Worm (Caenorhabditis elegans): ENCODE results near the gene daf-41.

daf-41 gene

DNA sequence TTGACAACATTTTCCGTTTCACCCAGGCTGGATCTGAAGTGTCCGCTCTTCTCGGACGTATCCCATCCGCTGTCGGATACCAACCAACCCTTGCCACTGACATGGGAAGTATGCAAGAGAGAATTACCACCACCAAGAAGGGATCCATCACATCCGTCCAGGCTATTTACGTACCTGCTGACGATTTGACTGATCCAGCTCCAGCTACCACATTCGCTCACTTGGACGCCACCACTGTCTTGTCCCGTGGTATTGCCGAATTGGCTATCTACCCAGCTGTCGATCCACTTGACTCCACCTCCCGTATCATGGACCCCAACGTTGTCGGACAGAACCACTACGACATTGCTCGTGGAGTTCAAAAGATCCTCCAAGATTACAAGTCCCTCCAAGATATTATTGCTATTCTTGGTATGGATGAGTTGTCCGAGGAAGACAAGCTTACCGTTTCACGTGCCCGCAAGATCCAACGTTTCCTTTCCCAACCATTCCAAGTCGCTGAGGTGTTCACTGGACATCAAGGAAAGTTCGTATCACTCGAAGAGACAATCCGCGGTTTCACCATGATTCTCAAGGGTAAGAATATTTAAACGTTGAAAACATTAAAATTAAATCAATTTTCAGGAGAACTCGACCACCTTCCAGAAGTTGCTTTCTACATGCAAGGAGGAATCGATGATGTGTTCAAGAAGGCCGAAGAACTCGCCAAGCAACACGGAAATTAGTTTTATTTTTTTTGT, 44.9 kb downstream of the daf-41 start:
- TF ChIP-seq alr-1 (tag; optimal IDR thresholded peaks at IDR 0.05; ENCODE audit: borderline replicate concordance) = peak; percentile 94
- TF ChIP-seq efl-1 (optimal IDR thresholded peaks at IDR 0.05) = no peak
- peak in 1 of 2 experiments; percentile 90 for TF ChIP-seq efl-1 (GFP tag; optimal IDR thresholded peaks at IDR 0.05 in 1 of 2)
- no peak for TF ChIP-seq grh-1 (GFP tag; IDR thresholded peaks at IDR 0.05)
- TF ChIP-seq nhr-85 (tag) = peak; percentile 59
- TF ChIP-seq nhr-76 (tag; optimal IDR thresholded peaks at IDR 0.05) = peak; percentile 33

- peak; percentile 20 for TF ChIP-seq ama-1 (optimal IDR thresholded peaks at IDR 0.05)
- no peak for TF ChIP-seq isw-1 (GFP tag; IDR thresholded peaks at IDR 0.05)
- no peak for TF ChIP-seq aly-2 (tag; optimal IDR thresholded peaks at IDR 0.05)
- no peak for TF ChIP-seq ztf-4 (tag; optimal IDR thresholded peaks at IDR 0.05)
- TF ChIP-seq lin-39 (tag; optimal IDR thresholded peaks at IDR 0.05) = no peak
- no peak for TF ChIP-seq fkh-10 (GFP tag; optimal IDR thresholded peaks at IDR 0.05)
- no peak for TF ChIP-seq alr-1 (tag; optimal IDR thresholded peaks at IDR 0.05; ENCODE audit: borderline replicate concordance)
- no peak for TF ChIP-seq lin-15B (tag; optimal IDR thresholded peaks at IDR 0.05)
- TF ChIP-seq efl-1 (optimal IDR thresholded peaks at IDR 0.05) = no peak
- TF ChIP-seq efl-1 (GFP tag; optimal IDR thresholded peaks at IDR 0.05 in 1 of 2) = peak in 1 of 2 experiments; percentile 90
These were observed 45.7 kb downstream of the daf-41 start for ce11 chrIII:5228839-5229238.

ce11 chrIII:5227831-5228467, 46.6 kb downstream of the daf-41 start, which contains the start of the genes C34E10.12, C34E10.10 and atp-2:
C34E10.12 (minus strand) TSS chrIII:5227881.
C34E10.10 (minus strand) TSS chrIII:5227884.
atp-2 (plus strand) TSS chrIII:5228417.
- TF ChIP-seq zag-1 (tag; optimal IDR thresholded peaks at IDR 0.05) = no peak
- peak; percentile 59 for TF ChIP-seq blmp-1 (tag; optimal IDR thresholded peaks at IDR 0.05)
- peak; percentile 65 for TF ChIP-seq fos-1 (tag; optimal IDR thresholded peaks at IDR 0.05)
- TF ChIP-seq ceh-63 (GFP tag; optimal IDR thresholded peaks at IDR 0.05) = no peak
- no peak for TF ChIP-seq sup-37 (GFP tag; optimal IDR thresholded peaks at IDR 0.05)
- TF ChIP-seq mep-1 (tag; optimal IDR thresholded peaks at IDR 0.05) = peak; percentile 83
- TF ChIP-seq swsn-7 (tag; optimal IDR thresholded peaks at IDR 0.05) = peak; percentile 88
- peak; percentile 70 for TF ChIP-seq aly-2 (tag; optimal IDR thresholded peaks at IDR 0.05)
- TF ChIP-seq nhr-90 (tag; optimal IDR thresholded peaks at IDR 0.05; ENCODE audit: poor library complexity) = peak; percentile 85
- peak; percentile 48 for TF ChIP-seq sox-4 (tag; optimal IDR thresholded peaks at IDR 0.05)
- TF ChIP-seq fkh-8 (tag; optimal IDR thresholded peaks at IDR 0.05) = peak; percentile 85
- TF ChIP-seq nhr-20 (tag; optimal IDR thresholded peaks at IDR 0.05) = peak; percentile 94
- TF ChIP-seq ces-1 (GFP tag; optimal IDR thresholded peaks at IDR 0.05) = no peak
- TF ChIP-seq elt-2 (tag; optimal IDR thresholded peaks at IDR 0.05) = no peak
- peak; percentile 90 for TF ChIP-seq rnt-1 (tag; optimal IDR thresholded peaks at IDR 0.05)
- TF ChIP-seq unc-86 (tag; optimal IDR thresholded peaks at IDR 0.05) = peak; percentile 84
- peak in 3 of 6 experiments; percentile 44 to 89 (median 77) for TF ChIP-seq elt-3 (tag; optimal IDR thresholded peaks at IDR 0.05)
- peak; percentile 79 for TF ChIP-seq tbx-2 (tag; optimal IDR thresholded peaks at IDR 0.05)
- TF ChIP-seq jun-1 (tag; optimal IDR thresholded peaks at IDR 0.05) = peak; percentile 73
- no peak for TF ChIP-seq nhr-28 (tag; optimal IDR thresholded peaks at IDR 0.05)
- TF ChIP-seq egl-27 (tag; optimal IDR thresholded peaks at IDR 0.05) = no peak
- peak; percentile 84 for TF ChIP-seq lin-13 (GFP tag; optimal IDR thresholded peaks at IDR 0.05)
- TF ChIP-seq ztf-4 (tag; optimal IDR thresholded peaks at IDR 0.05) = no peak
- TF ChIP-seq grh-1 (GFP tag; IDR thresholded peaks at IDR 0.05) = peak; percentile 52; the same call in 1 of the 2 replicates
- TF ChIP-seq nhr-85 (tag) = peak; percentile 93
- peak; percentile 63 for TF ChIP-seq pax-3 (tag; optimal IDR thresholded peaks at IDR 0.05)
- peak; percentile 68 for TF ChIP-seq egl-13 (tag; optimal IDR thresholded peaks at IDR 0.05)
- peak; percentile 67 for TF ChIP-seq nhr-237 (tag; optimal IDR thresholded peaks at IDR 0.05)
- TF ChIP-seq nhr-19 (GFP tag; conservative IDR thresholded peaks at IDR 0.05) = peak; percentile 87
- TF ChIP-seq pqm-1 (tag; optimal IDR thresholded peaks at IDR 0.05) = no peak
- peak in 1 of 2 experiments; percentile 66 for TF ChIP-seq mdl-1 (tag; optimal IDR thresholded peaks at IDR 0.05)
- TF ChIP-seq C16A3.4 (tag; optimal IDR thresholded peaks at IDR 0.05) = peak; percentile 97
- peak; percentile 80 for TF ChIP-seq lir-3 (tag; optimal IDR thresholded peaks at IDR 0.05; ENCODE audit: poor library complexity)
- peak; percentile 64 for TF ChIP-seq irx-1 (tag; optimal IDR thresholded peaks at IDR 0.05)
- TF ChIP-seq nhr-11 (tag; optimal IDR thresholded peaks at IDR 0.05) = peak; percentile 27
- TF ChIP-seq mab-9 (GFP tag; IDR thresholded peaks at IDR 0.05) = peak; percentile 38; the same call in 1 of the 2 replicates
- TF ChIP-seq lin-39 (tag; optimal IDR thresholded peaks at IDR 0.05) = peak; percentile 2
- peak; percentile 96 for TF ChIP-seq skn-1 (tag; optimal IDR thresholded peaks at IDR 0.05)
- TF ChIP-seq unc-62 (GFP tag; optimal IDR thresholded peaks at IDR 0.05) = no peak
